Fruit fly (Drosophila melanogaster) whole organism, embryonic: ENCODE measurements around the gene CG32163.
A peak's percentile ranks its signal among the peaks of the same experiment; 100 is the strongest.

Experiments
- ATbp ChIP-seq: fragments of 200-800 bp; sonication (Bioruptor generic); optimal IDR thresholded peaks from 2 replicates; lab custom pipeline; 2017; ENCODE audit warnings: missing biosample characterization, mild to moderate bottlenecking, missing genetic modification characterization, missing genetic modification reagents
- Atf6 ChIP-seq: fragments of 200-800 bp; sonication (Bioruptor generic); IDR thresholded peaks from 2 replicates; pipeline ENCODE4 v1.3.6; 2022; ENCODE audit warnings: missing biosample characterization, missing genetic modification characterization
- Awh ChIP-seq: fragments of 200-800 bp; sonication (Bioruptor generic); IDR thresholded peaks from 2 replicates; pipeline ENCODE4, ENCODE4 v1.3.6; 2022; ENCODE audit warnings: missing biosample characterization, missing genetic modification characterization
- B-H1 ChIP-seq: fragments of 200-800 bp; sonication (Bioruptor generic); IDR thresholded peaks from 3 replicates; pipeline ENCODE4 v1.3.6; 2022; ENCODE audit warnings: missing biosample characterization, missing genetic modification characterization
- CG11504 ChIP-seq: fragments of 200-800 bp; sonication (Bioruptor generic); optimal IDR thresholded peaks from 3 replicates; lab custom pipeline; 2019; ENCODE audit warnings: missing biosample characterization, mild to moderate bottlenecking, missing genetic modification characterization, moderate library complexity
- CG11695 ChIP-seq: fragments of 200-800 bp; sonication (Bioruptor generic); IDR thresholded peaks from 3 replicates; pipeline ENCODE4 v1.3.6; 2022; ENCODE audit warnings: missing biosample characterization, missing genetic modification characterization
- CG12769 ChIP-seq: fragments of 200-800 bp; sonication (Bioruptor generic); optimal IDR thresholded peaks from 2 replicates; lab custom pipeline; 2019; ENCODE audit warnings: missing biosample characterization, mild to moderate bottlenecking, missing genetic modification characterization, moderate library complexity
- CG15011 ChIP-seq: fragments of 200-800 bp; sonication (Bioruptor generic); optimal IDR thresholded peaks from 3 replicates; lab custom pipeline; 2018; ENCODE audit warnings: missing biosample characterization, mild to moderate bottlenecking, missing genetic modification characterization
- CG15514 ChIP-seq: fragments of 200-800 bp; sonication (Bioruptor generic); optimal IDR thresholded peaks from 3 replicates; lab custom pipeline; 2017; ENCODE audit warnings: missing biosample characterization, missing genetic modification characterization, mild to moderate bottlenecking, moderate library complexity, missing genetic modification reagents
- CG1603 ChIP-seq: fragments of 200-800 bp; sonication (Bioruptor generic); optimal IDR thresholded peaks from 2 replicates; lab custom pipeline; 2019; ENCODE audit warnings: missing biosample characterization, mild to moderate bottlenecking, missing genetic modification characterization, moderate library complexity
- CG16813 ChIP-seq: fragments of 200-800 bp; sonication (Bioruptor generic); IDR thresholded peaks from 3 replicates; pipeline ENCODE4 v1.3.6; 2022; ENCODE audit warnings: missing biosample characterization, missing genetic modification characterization; ENCODE audit not compliant: partially characterized antibody
- CG17568 ChIP-seq: fragments of 200-800 bp; sonication (Bioruptor generic); optimal IDR thresholded peaks from 2 replicates; lab custom pipeline; 2018; ENCODE audit warnings: missing biosample characterization, mild to moderate bottlenecking, missing genetic modification characterization, moderate library complexity
- CG31224 ChIP-seq: fragments of 200-800 bp; sonication (Bioruptor generic); IDR thresholded peaks from 2 replicates; pipeline ENCODE4 v1.3.6; 2022; ENCODE audit warnings: missing biosample characterization, missing genetic modification characterization
- CG31441 ChIP-seq: fragments of 200-800 bp; sonication (Bioruptor generic); IDR thresholded peaks from 2 replicates; pipeline ENCODE4 v1.3.6; 2022; ENCODE audit warnings: missing biosample characterization, missing genetic modification characterization
- CG34376 ChIP-seq: fragments of 200-800 bp; sonication (Bioruptor generic); optimal IDR thresholded peaks from 2 replicates; lab custom pipeline; 2018; ENCODE audit warnings: missing biosample characterization, mild to moderate bottlenecking, missing genetic modification characterization
- CG4404 ChIP-seq: fragments of 200-800 bp; sonication (Bioruptor generic); IDR thresholded peaks from 2 replicates; pipeline ENCODE4 v1.3.6; 2022; ENCODE audit warnings: missing biosample characterization, missing genetic modification characterization
- CG5245 ChIP-seq: fragments of 200-800 bp; sonication (Bioruptor generic); optimal IDR thresholded peaks from 3 replicates; lab custom pipeline; 2016; ENCODE audit warnings: missing biosample characterization, missing genetic modification characterization
- CG6654 ChIP-seq: fragments of 200-800 bp; sonication (Bioruptor generic); optimal IDR thresholded peaks from 2 replicates; lab custom pipeline; 2017; ENCODE audit warnings: missing biosample characterization, mild to moderate bottlenecking, missing genetic modification characterization
- CG6689 ChIP-seq: fragments of 200-800 bp; sonication (Bioruptor generic); IDR thresholded peaks from 2 replicates; pipeline ENCODE4 v1.3.6; 2022; ENCODE audit warnings: missing biosample characterization, missing genetic modification characterization
- CG7745 ChIP-seq: fragments of 200-800 bp; sonication (Bioruptor generic); optimal IDR thresholded peaks from 2 replicates; lab custom pipeline; 2018; ENCODE audit warnings: missing biosample characterization, mild to moderate bottlenecking, missing genetic modification characterization, moderate library complexity
- CG8388 ChIP-seq: fragments of 200-800 bp; sonication (Bioruptor generic); optimal IDR thresholded peaks from 2 replicates; lab custom pipeline; 2019; ENCODE audit warnings: missing biosample characterization, mild to moderate bottlenecking, missing genetic modification characterization, moderate library complexity
- CG9609 ChIP-seq: fragments of 200-800 bp; sonication (Bioruptor generic); optimal IDR thresholded peaks from 3 replicates; lab custom pipeline; 2016; ENCODE audit warnings: missing biosample characterization, missing genetic modification characterization
- Dad ChIP-seq: fragments of 200-800 bp; sonication (Bioruptor generic); optimal IDR thresholded peaks from 3 replicates; lab custom pipeline; 2016; ENCODE audit warnings: missing biosample characterization, missing genetic modification characterization
- HmgZ ChIP-seq: fragments of 200-800 bp; sonication (Bioruptor generic); optimal IDR thresholded peaks from 2 replicates; lab custom pipeline; 2018; ENCODE audit warnings: missing biosample characterization, mild to moderate bottlenecking, missing genetic modification characterization
- Hr3 ChIP-seq: fragments of 200-800 bp; sonication (Bioruptor generic); optimal IDR thresholded peaks from 3 replicates; lab custom pipeline; 2016; ENCODE audit warnings: missing biosample characterization, missing genetic modification characterization
- Max ChIP-seq: fragments of 200-800 bp; sonication (Bioruptor generic); optimal IDR thresholded peaks from 2 replicates; lab custom pipeline; 2016; ENCODE audit warnings: missing biosample characterization, mild to moderate bottlenecking, missing genetic modification characterization
- PHDP ChIP-seq: fragments of 200-800 bp; sonication (Bioruptor generic); optimal IDR thresholded peaks from 3 replicates; lab custom pipeline; 2018; ENCODE audit warnings: missing biosample characterization, mild to moderate bottlenecking, missing genetic modification characterization, moderate library complexity
- Trl ChIP-seq, 3 experiments: fragments of >200 bp in 2 of 3; fragments of 200-800 bp in 1 of 3; sonication (Bioruptor generic) in 1 of 3; optimal IDR thresholded peaks; 2 replicates in 1 of 3; 3 replicates in 2 of 3; lab custom pipeline; 2016 to 2017; ENCODE audit warnings: missing biosample characterization in 1 of 3, missing genetic modification characterization in 1 of 3
- ase ChIP-seq: fragments of 200-800 bp; sonication (Bioruptor generic); IDR thresholded peaks from 3 replicates; pipeline ENCODE4 v1.3.6; 2022; ENCODE audit warnings: missing biosample characterization, missing genetic modification characterization
- bab2 ChIP-seq: fragments of 200-800 bp; sonication (Bioruptor generic); optimal IDR thresholded peaks from 2 replicates; lab custom pipeline; 2016; ENCODE audit warnings: missing biosample characterization, missing genetic modification characterization
- croc ChIP-seq: fragments of 200-800 bp; sonication (Bioruptor generic); conservative IDR thresholded peaks from 3 replicates; pipeline ENCODE4 v1.3.6; 2022; ENCODE audit warnings: missing biosample characterization, missing genetic modification characterization
- crol ChIP-seq: fragments of 200-800 bp; sonication (Bioruptor generic); IDR thresholded peaks from 2 replicates; pipeline ENCODE4 v1.3.6; 2022; ENCODE audit warnings: missing biosample characterization, missing genetic modification characterization
- crp ChIP-seq, 2 experiments: fragments of 200-800 bp; sonication (Bioruptor generic); optimal IDR thresholded peaks; 2 replicates in 1 of 2; 3 replicates in 1 of 2; lab custom pipeline; 2017; ENCODE audit warnings: missing biosample characterization in 2 of 2, missing genetic modification characterization in 2 of 2, mild to moderate bottlenecking in 1 of 2, moderate library complexity in 1 of 2
- dm ChIP-seq: fragments of 200-800 bp; sonication (Bioruptor generic); optimal IDR thresholded peaks from 3 replicates; lab custom pipeline; 2016; ENCODE audit warnings: missing biosample characterization, missing genetic modification characterization
- dysf ChIP-seq: fragments of 200-800 bp; sonication (Bioruptor generic); IDR thresholded peaks from 3 replicates; pipeline ENCODE4 v1.3.6; 2022; ENCODE audit warnings: missing biosample characterization, missing genetic modification characterization
- fd64A ChIP-seq: fragments of 200-800 bp; sonication (Bioruptor generic); optimal IDR thresholded peaks from 3 replicates; lab custom pipeline; 2018; ENCODE audit warnings: missing biosample characterization, mild to moderate bottlenecking, missing genetic modification characterization
- gce ChIP-seq: fragments of 200-800 bp; sonication (Bioruptor generic); IDR thresholded peaks from 3 replicates; pipeline ENCODE4 v1.3.6; 2022; ENCODE audit warnings: missing biosample characterization, missing genetic modification characterization
- gcm ChIP-seq: fragments of 200-800 bp; sonication (Bioruptor generic); optimal IDR thresholded peaks from 2 replicates; lab custom pipeline; 2019; ENCODE audit warnings: missing biosample characterization, mild to moderate bottlenecking, missing genetic modification characterization, moderate library complexity
- grn ChIP-seq: fragments of 200-800 bp; sonication (Bioruptor generic); optimal IDR thresholded peaks from 3 replicates; lab custom pipeline; 2017; ENCODE audit warnings: missing biosample characterization, missing genetic modification characterization
- hkb ChIP-seq, 2 experiments: fragments of 200-800 bp in 1 of 2; fragments of >200 bp in 1 of 2; sonication (Bioruptor generic) in 1 of 2; IDR thresholded peaks in 1 of 2; optimal IDR thresholded peaks in 1 of 2; 2 replicates each; pipeline versions ENCODE4 v1.3.6 to Lab custom; 2017 to 2022; ENCODE audit warnings: missing biosample characterization in 1 of 2, missing genetic modification characterization in 1 of 2
- jigr1 ChIP-seq: fragments of 200-800 bp; sonication (Bioruptor generic); IDR thresholded peaks from 3 replicates; pipeline ENCODE4 v1.3.6; 2022; ENCODE audit warnings: missing biosample characterization, missing genetic modification characterization
- jing ChIP-seq: fragments of 200-800 bp; sonication (Bioruptor generic); optimal IDR thresholded peaks from 2 replicates; lab custom pipeline; 2018; ENCODE audit warnings: missing biosample characterization, mild to moderate bottlenecking, missing genetic modification characterization
- lov ChIP-seq, 2 experiments: fragments of 200-800 bp in 1 of 2; fragments of >200 bp in 1 of 2; sonication (Bioruptor generic) in 1 of 2; IDR thresholded peaks in 1 of 2; optimal IDR thresholded peaks in 1 of 2; 2 replicates in 1 of 2; 3 replicates in 1 of 2; pipeline versions ENCODE4 v1.3.6 to Lab custom; 2017 to 2022; ENCODE audit warnings: missing biosample characterization in 1 of 2, missing genetic modification characterization in 1 of 2
- nom ChIP-seq: fragments of 200-800 bp; sonication (Bioruptor generic); optimal IDR thresholded peaks from 2 replicates; lab custom pipeline; 2017; ENCODE audit warnings: missing biosample characterization, missing genetic modification characterization, mild to moderate bottlenecking, moderate library complexity, missing genetic modification reagents
- prd ChIP-seq, 3 experiments: fragments of >200 bp in 2 of 3; fragments of 200-800 bp in 1 of 3; sonication (Bioruptor generic) in 1 of 3; optimal IDR thresholded peaks in 2 of 3; IDR thresholded peaks in 1 of 3; 2 replicates in 2 of 3; 3 replicates in 1 of 3; pipeline versions ENCODE4 v1.3.6 to Lab custom; 2017 to 2022; ENCODE audit warnings: missing biosample characterization in 1 of 3, missing genetic modification characterization in 1 of 3
- psq ChIP-seq: fragments of 200-800 bp; sonication (Bioruptor generic); optimal IDR thresholded peaks from 2 replicates; lab custom pipeline; 2017; ENCODE audit warnings: missing biosample characterization, missing genetic modification characterization
- repo ChIP-seq: fragments of 200-800 bp; sonication (Bioruptor generic); optimal IDR thresholded peaks from 2 replicates; lab custom pipeline; 2016; ENCODE audit warnings: missing biosample characterization, missing genetic modification characterization
- run ChIP-seq: fragments of 200-800 bp; sonication (Bioruptor generic); optimal IDR thresholded peaks from 3 replicates; lab custom pipeline; 2018; ENCODE audit warnings: missing biosample characterization, mild to moderate bottlenecking, missing genetic modification characterization
- shn ChIP-seq: fragments of 200-800 bp; sonication (Bioruptor generic); optimal IDR thresholded peaks from 3 replicates; lab custom pipeline; 2016; ENCODE audit warnings: missing biosample characterization, missing genetic modification characterization

The CG32163 gene

DNA sequence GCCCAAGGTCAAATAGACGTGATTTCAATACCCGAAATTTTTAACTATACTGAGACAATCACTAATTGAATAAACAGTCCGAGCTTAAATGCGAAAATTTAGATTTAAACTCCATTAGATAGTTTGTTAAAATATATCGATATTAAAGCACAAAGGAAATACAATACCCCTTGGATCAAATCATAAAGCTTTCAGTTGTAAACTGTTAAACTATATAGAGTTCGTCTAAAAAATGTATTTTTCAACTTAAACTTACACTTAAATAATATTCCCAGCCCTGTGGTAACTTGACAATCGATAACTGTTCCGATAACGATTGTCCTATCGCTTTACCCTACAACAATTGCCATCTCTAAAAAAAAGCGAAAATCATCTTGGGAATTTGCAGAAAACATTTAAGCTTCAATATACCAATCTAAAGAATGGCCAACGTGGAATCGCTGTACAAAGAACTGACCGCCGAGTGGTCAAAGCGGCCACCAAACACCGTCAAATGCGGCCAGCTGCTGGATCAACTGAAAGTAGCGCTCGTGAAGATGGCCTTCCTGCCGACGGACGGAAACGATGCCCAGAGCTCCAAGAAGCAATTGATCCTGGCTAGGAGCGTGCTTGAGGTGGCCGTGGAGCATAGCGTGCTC, 4.2 kb upstream of the CG32163 start, which contains the start of gene Rpn12 (continued):
- TF ChIP-seq CG17568 (no peak), Max (no peak), ase (GFP tag; lab: Robert Waterston, UW) (no peak), Awh (GFP tag; lab: Robert Waterston, UW) (no peak), B-H1 (GFP tag; lab: Robert Waterston, UW) (no peak), ATbp (GFP tag; lab: Kevin White, UChicago) (no peak), prd (optimal IDR thresholded peaks at IDR 0.05; lab: Kevin White, UChicago) (no peak), prd (GFP tag; IDR thresholded peaks at IDR 0.05; lab: Robert Waterston, UW) (no peak), lov (optimal IDR thresholded peaks at IDR 0.05; lab: Kevin White, UChicago) (no peak), lov (GFP tag; IDR thresholded peaks at IDR 0.05; lab: Robert Waterston, UW) (no peak), psq (GFP tag; lab: Kevin White, UChicago) (no peak), jing (GFP tag; lab: Kevin White, UChicago) (no peak), CG5245 (GFP tag; lab: Kevin White, UChicago) (no peak), CG9609 (no peak), CG16813 (GFP tag; lab: Robert Waterston, UW) (peak; percentile 83), grn (no peak), bab2 (GFP tag; lab: Kevin White, UChicago) (peak; percentile 17), Dad (GFP tag; lab: Kevin White, UChicago) (no peak), Trl (optimal IDR thresholded peaks at IDR 0.05; lab: Kevin White, UChicago) (no peak), Trl (GFP tag; optimal IDR thresholded peaks at IDR 0.05; lab: Kevin White, UChicago) (no peak), CG12769 (no peak), CG31441 (GFP tag; lab: Robert Waterston, UW) (0 out of 2 replicates have a peak, but pooled peaks have one; percentile 29), CG7745 (no peak), crol (GFP tag; lab: Robert Waterston, UW) (no peak), run (tag; lab: Kevin White, UChicago) (no peak), CG8388 (no peak), PHDP (tag; lab: Kevin White, UChicago) (peak; percentile 36), CG31224 (GFP tag; lab: Robert Waterston, UW) (no peak), gcm (GFP tag; lab: Kevin White, UChicago) (no peak), HmgZ (tag; lab: Kevin White, UChicago) (peak; percentile 16), CG11504 (tag; lab: Kevin White, UChicago) (no peak), CG15514 (peak; percentile 53), croc (no peak), gce (GFP tag; lab: Robert Waterston, UW) (no peak; the same call in 2 of the 3 replicates)
- TF ChIP-seq, all 482 proteins: peak for 152

DNA sequence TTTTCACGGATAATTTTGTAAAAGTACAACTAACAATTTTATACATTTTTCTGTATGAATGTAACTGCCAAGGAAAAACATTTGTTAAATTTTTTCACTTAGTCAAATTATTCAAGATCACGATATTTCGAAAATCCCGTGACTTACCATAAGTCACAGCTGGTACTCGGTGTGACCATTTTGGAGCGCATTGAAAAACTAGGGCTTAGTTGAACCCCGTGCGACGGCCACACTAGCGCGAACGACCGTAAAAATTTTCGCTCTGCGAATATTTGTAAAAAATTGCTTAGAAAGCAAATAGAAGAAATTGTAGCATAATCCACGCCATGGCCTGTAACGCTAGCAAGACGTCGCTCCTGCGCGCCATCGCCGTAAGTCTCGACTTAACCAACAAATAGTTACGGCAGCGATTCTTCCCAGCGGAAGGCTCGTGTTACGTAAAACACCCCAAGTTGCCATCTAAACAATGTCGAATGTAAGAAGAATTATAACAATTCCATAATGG, 2.8 kb upstream of the CG32163 start, which contains the start of gene UQCR-C2:
TSS of gene UQCR-C2 (plus strand) at position 51 of the 505 bp plus-strand sequence.
- TF ChIP-seq fd64A: no peak
- no peak for TF ChIP-seq CG15011 (GFP tag; lab: Kevin White, UChicago)
- TF ChIP-seq Atf6 (GFP tag; lab: Robert Waterston, UW): no peak
- peak in 1 of 2 experiments; percentile 83 for TF ChIP-seq crp (GFP tag; optimal IDR thresholded peaks at IDR 0.05; lab: Kevin White, UChicago)
- TF ChIP-seq hkb (optimal IDR thresholded peaks at IDR 0.05; lab: Kevin White, UChicago): no peak
- no peak for TF ChIP-seq hkb (GFP tag; IDR thresholded peaks at IDR 0.05; lab: Robert Waterston, UW)
- TF ChIP-seq CG1603: peak; percentile 79
- peak; percentile 44 for TF ChIP-seq CG34376
- no peak for TF ChIP-seq CG11695 (GFP tag; lab: Robert Waterston, UW)
- no peak for TF ChIP-seq CG6654 (GFP tag; lab: Kevin White, UChicago)
- no peak for TF ChIP-seq CG6689
- TF ChIP-seq nom (GFP tag; lab: Kevin White, UChicago): peak; percentile 36
- TF ChIP-seq repo (GFP tag; lab: Kevin White, UChicago): no peak
- TF ChIP-seq dysf (GFP tag; lab: Robert Waterston, UW): no peak
- no peak for TF ChIP-seq dm
- TF ChIP-seq jigr1: no peak
- TF ChIP-seq CG4404: no peak
- no peak for TF ChIP-seq shn
- TF ChIP-seq Hr3: no peak
